Worm (Caenorhabditis elegans): ENCODE measurements around the gene F41G3.21.

F41G3.21 gene

DNA sequence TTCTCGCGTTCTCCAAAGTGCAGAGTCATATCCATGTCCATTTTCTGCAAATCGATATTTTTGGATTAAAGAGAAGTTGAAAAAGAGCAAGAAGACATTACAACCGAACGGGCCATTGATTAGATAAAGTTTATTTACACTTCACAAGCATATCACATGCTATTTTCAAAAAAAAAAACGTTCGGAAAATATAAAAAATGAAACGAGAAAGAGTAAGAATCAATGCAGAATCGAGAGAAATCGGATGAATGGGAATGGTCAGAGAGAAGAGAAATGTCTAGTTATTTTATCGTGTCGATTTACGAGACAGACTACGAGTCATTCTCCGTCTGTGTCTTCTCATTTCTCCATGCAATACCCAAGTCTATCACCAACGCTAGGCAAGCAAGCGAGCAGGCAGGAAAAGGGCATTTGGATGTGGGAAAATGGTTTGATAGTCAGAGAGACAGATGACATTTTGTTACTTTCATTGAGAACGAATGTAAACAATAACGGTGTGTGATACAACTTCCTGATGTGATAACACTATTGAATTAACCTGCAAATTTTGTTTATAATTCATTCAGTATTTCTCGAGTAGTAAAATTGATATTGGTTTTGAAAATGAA, 47.5 kb upstream of the F41G3.21 start, which contains the start of gene F31E8.4 (continued):
- TF ChIP-seq nhr-90 (tag; optimal IDR thresholded peaks at IDR 0.05; ENCODE audit: poor library complexity) (peak; percentile 0), efl-1 (optimal IDR thresholded peaks at IDR 0.05) (peak; percentile 5), efl-1 (GFP tag; optimal IDR thresholded peaks at IDR 0.05 in 1 of 2) (no peak), ztf-11 (tag; optimal IDR thresholded peaks at IDR 0.05) (no peak), nhr-47 (tag; optimal IDR thresholded peaks at IDR 0.05) (no peak), ces-1 (GFP tag; optimal IDR thresholded peaks at IDR 0.05) (no peak), swsn-7 (tag; optimal IDR thresholded peaks at IDR 0.05) (no peak), pqm-1 (tag; optimal IDR thresholded peaks at IDR 0.05) (no peak), F16B12.6 (tag; optimal IDR thresholded peaks at IDR 0.05) (no peak), unc-86 (tag; optimal IDR thresholded peaks at IDR 0.05) (no peak), C34B4.2 (tag; optimal IDR thresholded peaks at IDR 0.05) (no peak), pax-3 (tag; optimal IDR thresholded peaks at IDR 0.05) (no peak), pag-3 (tag; optimal IDR thresholded peaks at IDR 0.05; ENCODE audit: borderline replicate concordance, insufficient read depth) (no peak), hpl-2 (GFP tag; optimal IDR thresholded peaks at IDR 0.05) (no peak), snpc-4 (tag; optimal IDR thresholded peaks at IDR 0.05) (no peak), efl-3 (GFP tag; optimal IDR thresholded peaks at IDR 0.05) (no peak), unc-130 (tag; optimal IDR thresholded peaks at IDR 0.05) (no peak), fos-1 (tag; optimal IDR thresholded peaks at IDR 0.05) (no peak), mdl-1 (tag; optimal IDR thresholded peaks at IDR 0.05) (peak in 1 of 2 experiments; percentile 24), nhr-77 (tag; optimal IDR thresholded peaks at IDR 0.05) (no peak), unc-62 (GFP tag; optimal IDR thresholded peaks at IDR 0.05) (no peak), mab-9 (GFP tag; IDR thresholded peaks at IDR 0.05) (no peak), isw-1 (GFP tag; IDR thresholded peaks at IDR 0.05) (no peak), hlh-17 (GFP tag; optimal IDR thresholded peaks at IDR 0.05; ENCODE audit: borderline replicate concordance) (no peak), unc-30 (tag; optimal IDR thresholded peaks at IDR 0.05) (no peak), aly-2 (tag; optimal IDR thresholded peaks at IDR 0.05) (no peak), ceh-82 (tag; optimal IDR thresholded peaks at IDR 0.05) (no peak), snu-23 (GFP tag; optimal IDR thresholded peaks at IDR 0.05) (peak; percentile 38), ceh-88 (GFP tag; IDR thresholded peaks at IDR 0.05) (no peak), C16A3.4 (tag; optimal IDR thresholded peaks at IDR 0.05) (no peak), skn-1 (tag; optimal IDR thresholded peaks at IDR 0.05) (no peak), tbx-2 (tag; optimal IDR thresholded peaks at IDR 0.05) (no peak), dpl-1 (GFP tag; optimal IDR thresholded peaks at IDR 0.05) (no peak), nhr-85 (tag) (no peak), zip-4 (GFP tag; optimal IDR thresholded peaks at IDR 0.05) (no peak), elt-3 (tag; optimal IDR thresholded peaks at IDR 0.05) (peak in 1 of 6 experiments; percentile 52), egl-13 (tag; optimal IDR thresholded peaks at IDR 0.05) (no peak), lin-13 (GFP tag; optimal IDR thresholded peaks at IDR 0.05) (no peak), nhr-237 (tag; optimal IDR thresholded peaks at IDR 0.05) (no peak), aha-1 (tag; optimal IDR thresholded peaks at IDR 0.05) (no peak), egl-27 (tag; optimal IDR thresholded peaks at IDR 0.05) (no peak), nhr-20 (tag; optimal IDR thresholded peaks at IDR 0.05) (peak; percentile 47), ztf-4 (tag; optimal IDR thresholded peaks at IDR 0.05) (no peak), sox-4 (tag; optimal IDR thresholded peaks at IDR 0.05) (no peak), tlp-1 (tag; optimal IDR thresholded peaks at IDR 0.05) (no peak), ceh-63 (GFP tag; optimal IDR thresholded peaks at IDR 0.05) (no peak)

All from whole organism, L1 larva.